Worm (Caenorhabditis elegans): ENCODE results near the gene irld-61.

DNA sequence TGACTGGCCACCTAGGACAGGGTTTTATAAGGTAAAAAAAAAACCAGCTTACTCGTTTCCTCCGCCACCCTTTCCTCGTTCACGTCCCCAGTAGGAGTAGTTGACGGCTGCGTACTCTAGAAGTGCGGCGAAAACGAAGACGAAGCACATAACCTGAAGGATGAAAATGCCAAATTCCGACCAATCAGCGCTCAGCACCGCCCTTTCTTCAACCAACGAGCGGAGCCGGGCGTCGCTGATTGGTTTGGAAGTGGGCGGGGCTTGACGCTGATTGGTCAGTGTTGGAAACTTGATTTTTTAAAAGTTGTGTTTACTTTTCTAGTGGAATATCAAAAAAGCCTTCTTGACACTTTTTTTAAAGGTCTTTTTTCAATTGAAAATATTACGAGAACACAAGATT lies 9.4 kb downstream of the irld-61 start:
- TF ChIP-seq klf-2 (GFP tag; conservative IDR thresholded peaks at IDR 0.05) = no peak
- no peak for TF ChIP-seq med-1 (GFP tag; optimal IDR thresholded peaks at IDR 0.05; ENCODE audit: insufficient read depth)
- TF ChIP-seq cog-1 (tag; optimal IDR thresholded peaks at IDR 0.05) = no peak
- no peak for TF ChIP-seq ztf-29 (GFP tag; IDR thresholded peaks at IDR 0.05)
- no peak for TF ChIP-seq T22C8.4 (GFP tag; IDR thresholded peaks at IDR 0.05)
- no peak for TF ChIP-seq tab-1 (GFP tag; IDR thresholded peaks at IDR 0.05)
- no peak for TF ChIP-seq flt-1 (GFP tag; IDR thresholded peaks at IDR 0.05)
